Fruit fly (Drosophila melanogaster): ENCODE results near the gene Ppcs.

The Ppcs gene

DNA sequence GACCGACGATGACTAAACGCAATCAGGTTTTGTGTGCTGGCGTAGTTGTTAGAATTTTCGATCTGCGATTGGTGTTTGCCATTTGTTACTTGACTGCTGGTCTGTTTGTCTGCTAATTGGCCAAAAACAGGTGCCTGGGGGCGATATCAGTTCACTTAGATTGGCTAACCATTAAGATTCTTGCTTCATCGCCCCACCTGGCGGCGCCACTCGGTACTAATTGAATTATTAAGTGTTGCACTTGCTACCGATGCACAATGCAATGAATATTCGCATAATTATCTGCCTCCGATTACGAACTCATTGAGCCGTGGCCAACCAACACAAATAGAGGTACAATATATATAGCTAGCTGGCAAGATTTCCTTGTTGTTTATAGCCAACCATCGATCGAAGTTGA lies 44.5 kb downstream of the Ppcs start:
- TF ChIP-seq Mio (GFP tag; optimal IDR thresholded peaks at IDR 0.05) = no peak
- TF ChIP-seq lola (GFP tag; optimal IDR thresholded peaks at IDR 0.05) = no peak
- TF ChIP-seq Jra (GFP tag; optimal IDR thresholded peaks at IDR 0.05) = no peak
- no peak for TF ChIP-seq Sp1 (GFP tag; optimal IDR thresholded peaks at IDR 0.05)
- no peak for TF ChIP-seq Hr83 (GFP tag; optimal IDR thresholded peaks at IDR 0.05; ENCODE audit: poor library complexity, severe bottlenecking)
- no peak for TF ChIP-seq Dfd (GFP tag; optimal IDR thresholded peaks at IDR 0.05)
- TF ChIP-seq CG32264 (GFP tag; optimal IDR thresholded peaks at IDR 0.05) = no peak
- TF ChIP-seq N (GFP tag; optimal IDR thresholded peaks at IDR 0.05) = no peak
- no peak for TF ChIP-seq Dif (GFP tag; optimal IDR thresholded peaks at IDR 0.05; ENCODE audit: partially characterized antibody)
- TF ChIP-seq brk (GFP tag; optimal IDR thresholded peaks at IDR 0.05) = no peak
- TF ChIP-seq Myc (optimal IDR thresholded peaks at IDR 0.05) = no peak
- no peak for TF ChIP-seq Vsx2 (GFP tag; optimal IDR thresholded peaks at IDR 0.05; ENCODE audit: partially characterized antibody)
- no peak for TF ChIP-seq Rel (GFP tag; optimal IDR thresholded peaks at IDR 0.05)
- no peak for TF ChIP-seq Rel (tag; optimal IDR thresholded peaks at IDR 0.05)
- TF ChIP-seq woc (GFP tag; optimal IDR thresholded peaks at IDR 0.05) = no peak
- no peak for TF ChIP-seq dsf (GFP tag; optimal IDR thresholded peaks at IDR 0.05; ENCODE audit: borderline replicate concordance)
- TF ChIP-seq Abd-B (GFP tag; optimal IDR thresholded peaks at IDR 0.05) = no peak

DNA sequence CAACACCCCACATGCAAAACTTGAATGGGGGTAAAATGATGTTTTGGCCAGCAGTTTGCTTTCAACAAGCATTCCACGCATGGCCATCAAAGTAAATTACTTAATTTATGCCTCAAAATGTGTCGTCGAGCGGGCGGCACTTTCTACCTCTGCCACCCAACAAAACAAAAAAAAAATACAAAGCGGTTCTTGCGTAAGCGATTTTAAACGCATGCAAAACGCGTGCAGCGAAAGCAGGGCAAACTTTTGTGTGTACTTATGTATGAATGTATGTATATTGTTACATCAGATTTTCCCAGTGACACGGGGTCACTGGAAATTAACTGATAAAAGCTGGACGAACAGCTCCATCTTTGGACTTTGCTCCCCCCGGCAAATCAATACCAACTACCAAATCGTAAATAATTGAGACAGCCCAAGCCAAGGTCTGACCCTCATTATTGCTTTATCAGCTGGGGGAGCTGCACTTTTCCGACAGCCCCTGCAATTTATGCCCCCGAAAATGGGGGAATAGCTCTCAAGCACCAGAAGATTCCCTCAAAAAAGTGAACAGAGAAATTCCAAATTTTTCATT lies 46.4 kb downstream of the Ppcs start:
- TF ChIP-seq dsf (GFP tag; optimal IDR thresholded peaks at IDR 0.05; ENCODE audit: borderline replicate concordance) = no peak
- TF ChIP-seq Myc (optimal IDR thresholded peaks at IDR 0.05) = no peak
- no peak for TF ChIP-seq foxo (GFP tag; optimal IDR thresholded peaks at IDR 0.05)
- TF ChIP-seq Mio (GFP tag; optimal IDR thresholded peaks at IDR 0.05) = no peak
- TF ChIP-seq h (GFP tag; optimal IDR thresholded peaks at IDR 0.05) = no peak
- no peak for TF ChIP-seq Rel (GFP tag; optimal IDR thresholded peaks at IDR 0.05)
- no peak for TF ChIP-seq Rel (tag; optimal IDR thresholded peaks at IDR 0.05)
- no peak for TF ChIP-seq HLH106 (tag; optimal IDR thresholded peaks at IDR 0.05)
- TF ChIP-seq Hnf4 (GFP tag; optimal IDR thresholded peaks at IDR 0.05) = no peak
- TF ChIP-seq usp (GFP tag; optimal IDR thresholded peaks at IDR 0.05) = no peak
- TF ChIP-seq Hr78 (GFP tag; optimal IDR thresholded peaks at IDR 0.05) = no peak
- TF ChIP-seq CG9705 (GFP tag; optimal IDR thresholded peaks at IDR 0.05) = no peak
- TF ChIP-seq sv (GFP tag; optimal IDR thresholded peaks at IDR 0.05) = no peak
- no peak for TF ChIP-seq Abd-B (GFP tag; optimal IDR thresholded peaks at IDR 0.05)
- no peak for TF ChIP-seq psq (GFP tag; optimal IDR thresholded peaks at IDR 0.05)
- TF ChIP-seq Dfd (GFP tag; optimal IDR thresholded peaks at IDR 0.05) = no peak
- TF ChIP-seq rgr (GFP tag; optimal IDR thresholded peaks at IDR 0.05) = no peak
- TF ChIP-seq Hr83 (GFP tag; optimal IDR thresholded peaks at IDR 0.05; ENCODE audit: poor library complexity, severe bottlenecking) = no peak
- TF ChIP-seq sage (GFP tag; optimal IDR thresholded peaks at IDR 0.05) = no peak
- TF ChIP-seq GATAd (GFP tag; optimal IDR thresholded peaks at IDR 0.05) = no peak

DNA sequence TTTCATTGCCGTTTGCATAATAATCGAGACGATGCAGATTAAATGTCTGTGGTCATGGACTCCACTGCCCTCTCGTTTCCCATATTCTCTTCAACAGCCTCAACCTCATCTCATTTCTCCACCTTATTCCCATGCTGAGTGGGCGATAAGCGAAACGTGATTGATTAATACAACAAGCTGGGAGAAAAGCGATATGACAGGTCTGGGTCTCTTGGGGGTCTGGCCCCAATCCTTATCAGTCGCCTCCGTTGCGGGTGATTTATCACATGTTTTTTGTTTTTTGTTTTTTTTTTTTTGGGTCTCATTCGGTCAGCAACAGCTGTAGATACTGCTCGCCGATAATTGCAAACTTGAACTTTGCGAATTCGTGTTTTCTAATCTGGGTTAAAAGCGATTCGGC lies 47.6 kb downstream of the Ppcs start:
- TF ChIP-seq Hr83 (GFP tag; optimal IDR thresholded peaks at IDR 0.05; ENCODE audit: poor library complexity, severe bottlenecking) = no peak
- TF ChIP-seq tai (GFP tag; optimal IDR thresholded peaks at IDR 0.05) = no peak

DNA sequence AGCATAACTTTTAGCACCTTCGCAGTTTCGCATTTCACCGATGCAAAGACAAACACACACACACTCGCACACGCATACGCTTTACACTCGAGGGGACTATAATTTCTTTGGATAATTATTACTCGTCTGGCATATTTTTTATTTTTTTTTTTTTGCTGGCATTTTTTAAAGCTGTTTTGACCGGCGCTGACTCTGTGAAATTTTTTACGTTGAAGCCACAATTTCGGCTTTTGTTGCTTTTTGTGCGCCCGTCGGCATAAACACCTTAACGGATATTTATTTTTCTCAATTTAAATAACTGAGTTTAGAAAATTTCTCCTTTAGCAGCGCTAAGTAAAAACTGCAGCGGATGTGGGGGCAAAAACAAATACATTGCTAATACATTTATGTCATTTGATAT lies 49.4 kb downstream of the Ppcs start:
- TF ChIP-seq Abd-B (GFP tag; optimal IDR thresholded peaks at IDR 0.05) (no peak), foxo (GFP tag; optimal IDR thresholded peaks at IDR 0.05) (no peak), OdsH (GFP tag; optimal IDR thresholded peaks at IDR 0.05) (no peak), Vsx2 (GFP tag; optimal IDR thresholded peaks at IDR 0.05; ENCODE audit: partially characterized antibody) (no peak), pan (optimal IDR thresholded peaks at IDR 0.05) (no peak), tai (GFP tag; optimal IDR thresholded peaks at IDR 0.05) (no peak), psq (GFP tag; optimal IDR thresholded peaks at IDR 0.05) (no peak), rgr (GFP tag; optimal IDR thresholded peaks at IDR 0.05) (no peak), Dif (GFP tag; optimal IDR thresholded peaks at IDR 0.05; ENCODE audit: partially characterized antibody) (no peak), sv (GFP tag; optimal IDR thresholded peaks at IDR 0.05) (no peak), CG32264 (GFP tag; optimal IDR thresholded peaks at IDR 0.05) (no peak), Jra (GFP tag; optimal IDR thresholded peaks at IDR 0.05) (no peak), dsf (GFP tag; optimal IDR thresholded peaks at IDR 0.05; ENCODE audit: borderline replicate concordance) (no peak), ey (GFP tag; optimal IDR thresholded peaks at IDR 0.05) (no peak), sage (GFP tag; optimal IDR thresholded peaks at IDR 0.05) (no peak), dl (GFP tag; optimal IDR thresholded peaks at IDR 0.05; ENCODE audit: insufficient read depth in 1 of 2, partially characterized antibody in 2 of 2) (no peak)

Data from whole organism, wandering third instar larva.